Fruit fly (Drosophila melanogaster): Measurements from ENCODE around the gene Arpc3A.

DNA sequence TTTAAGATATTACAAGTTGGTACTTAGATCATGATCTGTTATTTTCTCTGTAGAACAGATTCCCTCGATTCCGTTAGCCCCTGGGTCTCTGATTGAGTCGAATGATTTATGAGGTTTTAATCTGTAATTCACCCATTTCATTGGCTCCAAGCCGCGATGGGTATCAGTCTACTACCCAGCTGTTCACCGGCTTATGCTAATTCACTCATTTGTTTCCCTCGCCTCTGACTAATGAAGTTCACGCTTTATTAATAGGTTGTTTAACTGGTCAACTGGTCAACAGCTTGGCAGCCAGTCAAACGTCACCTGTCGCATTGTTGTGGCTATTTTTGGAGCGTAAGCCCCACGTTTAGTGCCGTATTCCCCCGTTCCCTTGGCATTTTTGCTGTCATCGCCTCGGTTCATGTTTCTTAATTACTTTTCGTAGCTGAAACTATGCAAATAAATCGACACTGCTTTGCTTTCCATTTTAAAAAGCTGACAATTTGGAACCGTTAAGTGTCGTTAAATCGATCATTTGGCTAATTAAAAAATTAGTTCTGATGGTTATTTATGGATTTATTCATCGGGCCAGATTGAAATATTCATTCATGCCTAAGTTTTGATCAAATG, 38.5 kb downstream of the Arpc3A start:
- TF ChIP-seq CTCF (optimal IDR thresholded peaks at IDR 0.05) (no peak), CG8478 (optimal IDR thresholded peaks at IDR 0.05) (no peak)
